Fruit fly (Drosophila melanogaster): ENCODE measurements around the gene swm.

The swm gene

dm6 chr2L:19535234-19535633, 42.2 kb downstream of the swm start, which contains the start of gene CG31697:
CG31697 (plus strand) TSS chr2L:19535448.
- no peak for TF ChIP-seq GATAe (GFP tag; conservative IDR thresholded peaks at IDR 0.05)
- TF ChIP-seq gcm2 (GFP tag; optimal IDR thresholded peaks at IDR 0.05): no peak
- TF ChIP-seq CG34376 (GFP tag; optimal IDR thresholded peaks at IDR 0.05): peak; percentile 35
- TF ChIP-seq Usf (GFP tag; optimal IDR thresholded peaks at IDR 0.05): no peak
- TF ChIP-seq exex (tag; optimal IDR thresholded peaks at IDR 0.05): peak; percentile 78
- TF ChIP-seq Pdp1 (GFP tag; optimal IDR thresholded peaks at IDR 0.05): peak in 1 of 2 experiments; percentile 8
- TF ChIP-seq YL-1 (GFP tag; optimal IDR thresholded peaks at IDR 0.05): no peak
- TF ChIP-seq sens (GFP tag): peak; percentile 56
- no peak for TF ChIP-seq ewg (GFP tag; optimal IDR thresholded peaks at IDR 0.05)
- TF ChIP-seq HLH3B (GFP tag; IDR thresholded peaks at IDR 0.05): no peak
- TF ChIP-seq sug (tag; optimal IDR thresholded peaks at IDR 0.05): peak; percentile 58
- no peak for TF ChIP-seq lmd (GFP tag; IDR thresholded peaks at IDR 0.05)
- TF ChIP-seq sob (GFP tag; IDR thresholded peaks at IDR 0.05): no peak
- TF ChIP-seq CG15601 (tag; optimal IDR thresholded peaks at IDR 0.05): no peak
- no peak for TF ChIP-seq kni (GFP tag; optimal IDR thresholded peaks at IDR 0.05)
- peak; percentile 76 for TF ChIP-seq nerfin-1 (tag; optimal IDR thresholded peaks at IDR 0.05)
- no peak for TF ChIP-seq Gug (GFP tag; IDR thresholded peaks at IDR 0.05)
- no peak for TF ChIP-seq crp (GFP tag; optimal IDR thresholded peaks at IDR 0.05)
- TF ChIP-seq sd (tag; optimal IDR thresholded peaks at IDR 0.05): peak; percentile 69
- TF ChIP-seq Jarid2 (GFP tag; optimal IDR thresholded peaks at IDR 0.05): no peak
- no peak for TF ChIP-seq Hr51 (GFP tag; optimal IDR thresholded peaks at IDR 0.05)
- no peak for TF ChIP-seq CG13123 (GFP tag; optimal IDR thresholded peaks at IDR 0.05)
- TF ChIP-seq Hey (tag; optimal IDR thresholded peaks at IDR 0.05): peak; percentile 68
- no peak for TF ChIP-seq Chrac-16 (GFP tag; optimal IDR thresholded peaks at IDR 0.05)
- peak; percentile 43 for TF ChIP-seq Med (GFP tag)
- TF ChIP-seq grn (GFP tag; optimal IDR thresholded peaks at IDR 0.05): peak; percentile 21
- TF ChIP-seq HLH4C (GFP tag; IDR thresholded peaks at IDR 0.05; ENCODE audit: partially characterized antibody): no peak
- no peak for TF ChIP-seq ro (GFP tag; IDR thresholded peaks at IDR 0.05)
- TF ChIP-seq CG32532 (GFP tag; IDR thresholded peaks at IDR 0.05): no peak
- TF ChIP-seq cwo (GFP tag; optimal IDR thresholded peaks at IDR 0.05): peak; percentile 75

- TF ChIP-seq gcm (GFP tag; optimal IDR thresholded peaks at IDR 0.05) (peak; percentile 54), dmrt11E (tag; optimal IDR thresholded peaks at IDR 0.05) (peak; percentile 74), CG13624 (GFP tag; optimal IDR thresholded peaks at IDR 0.05) (no peak), Fer3 (tag; optimal IDR thresholded peaks at IDR 0.05) (no peak), Max (GFP tag; optimal IDR thresholded peaks at IDR 0.05) (peak; percentile 21), insv (GFP tag; optimal IDR thresholded peaks at IDR 0.05) (no peak), Camta (GFP tag; optimal IDR thresholded peaks at IDR 0.05) (peak; percentile 50), psq (GFP tag; optimal IDR thresholded peaks at IDR 0.05) (no peak), CHES-1-like (GFP tag; optimal IDR thresholded peaks at IDR 0.05) (no peak), CG32772 (GFP tag; IDR thresholded peaks at IDR 0.05) (no peak), CG9437 (GFP tag; optimal IDR thresholded peaks at IDR 0.05) (peak; percentile 16), unpg (GFP tag; optimal IDR thresholded peaks at IDR 0.05) (peak; percentile 63), Hr39 (optimal IDR thresholded peaks at IDR 0.05) (peak; percentile 6), CG10959 (GFP tag; IDR thresholded peaks at IDR 0.05) (0 out of 2 replicates have a peak, but pooled peaks have one; percentile 18), B-H2 (GFP tag; optimal IDR thresholded peaks at IDR 0.05) (no peak), peb (GFP tag; IDR thresholded peaks at IDR 0.05) (0 out of 2 replicates have a peak, but pooled peaks have one; percentile 38), CG10321 (GFP tag; IDR thresholded peaks at IDR 0.05) (no peak), bab2 (GFP tag; optimal IDR thresholded peaks at IDR 0.05) (peak; percentile 55), stc (GFP tag; IDR thresholded peaks at IDR 0.05) (no peak), gro (GFP tag; optimal IDR thresholded peaks at IDR 0.05) (no peak), Dek (tag; optimal IDR thresholded peaks at IDR 0.05) (no peak)
These were observed 44.9 kb downstream of the swm start, which contains the start of gene CG13082 for dm6 chr2L:19537779-19538456. CG13082 (plus strand) TSS chr2L:19538425.

Measured in whole organism, embryonic.